Fruit fly (Drosophila melanogaster) whole organism, embryonic: ENCODE data around the gene CG17349.
A peak's percentile ranks its signal among the peaks of the same experiment; 100 is the strongest.

Experiments used
- B-H1 ChIP-seq: fragments of 200-800 bp; sonication (Bioruptor generic); IDR thresholded peaks from 3 replicates; pipeline ENCODE4 v1.3.6; 2022; ENCODE audit warnings: missing biosample characterization, missing genetic modification characterization
- C15 ChIP-seq: fragments of 200-800 bp; sonication (Bioruptor generic); IDR thresholded peaks from 3 replicates; pipeline ENCODE4 v1.3.6; 2022; ENCODE audit warnings: missing biosample characterization, missing genetic modification characterization
- CG1024 ChIP-seq: fragments of 200-800 bp; sonication (Bioruptor generic); IDR thresholded peaks from 2 replicates; pipeline ENCODE4 v1.3.6; 2022; ENCODE audit warnings: missing biosample characterization, missing genetic modification characterization
- CG10274 ChIP-seq: fragments of 200-800 bp; sonication (Bioruptor generic); optimal IDR thresholded peaks from 3 replicates; lab custom pipeline; 2017; ENCODE audit warnings: missing biosample characterization, mild to moderate bottlenecking, missing genetic modification characterization
- CG10321 ChIP-seq: fragments of 200-800 bp; sonication (Bioruptor generic); IDR thresholded peaks from 2 replicates; pipeline ENCODE4 v1.3.6; 2022; ENCODE audit warnings: missing biosample characterization, missing genetic modification characterization
- CG10431 ChIP-seq: fragments of 200-800 bp; sonication (Bioruptor generic); optimal IDR thresholded peaks from 3 replicates; lab custom pipeline; 2018; ENCODE audit warnings: missing biosample characterization, mild to moderate bottlenecking, missing genetic modification characterization
- CG11398 ChIP-seq: fragments of 200-800 bp; sonication (Bioruptor generic); optimal IDR thresholded peaks from 2 replicates; lab custom pipeline; 2016; ENCODE audit warnings: missing biosample characterization, missing genetic modification characterization
- CG12236 ChIP-seq: fragments of 200-800 bp; sonication (Bioruptor generic); optimal IDR thresholded peaks from 2 replicates; lab custom pipeline; 2016; ENCODE audit warnings: missing biosample characterization, missing genetic modification characterization
- CG13624 ChIP-seq: fragments of 200-800 bp; sonication (Bioruptor generic); optimal IDR thresholded peaks from 2 replicates; lab custom pipeline; 2016; ENCODE audit warnings: missing biosample characterization, missing genetic modification characterization
- CG14441 ChIP-seq: fragments of 200-800 bp; sonication (Bioruptor generic); IDR thresholded peaks from 2 replicates; pipeline ENCODE4 v1.3.6; 2022; ENCODE audit warnings: missing biosample characterization, missing genetic modification characterization
- CG17328 ChIP-seq: fragments of 200-800 bp; sonication (Bioruptor generic); IDR thresholded peaks from 2 replicates; pipeline ENCODE4 v1.3.6; 2022; ENCODE audit warnings: missing biosample characterization, missing genetic modification characterization
- CG17385 ChIP-seq: fragments of 200-800 bp; sonication (Bioruptor generic); optimal IDR thresholded peaks from 3 replicates; lab custom pipeline; 2018; ENCODE audit warnings: missing biosample characterization, mild to moderate bottlenecking, missing genetic modification characterization
- CG17612 ChIP-seq: fragments of 200-800 bp; sonication (Bioruptor generic); IDR thresholded peaks from 2 replicates; pipeline ENCODE4 v1.3.6; 2022; ENCODE audit warnings: missing biosample characterization, missing genetic modification characterization
- CG17802 ChIP-seq: fragments of 200-800 bp; sonication (Bioruptor generic); optimal IDR thresholded peaks from 2 replicates; lab custom pipeline; 2018; ENCODE audit warnings: missing biosample characterization, mild to moderate bottlenecking, missing genetic modification characterization, moderate library complexity
- CG17829 ChIP-seq: fragments of 200-800 bp; optimal IDR thresholded peaks from 2 replicates; lab custom pipeline; 2019; ENCODE audit warnings: missing biosample characterization, mild to moderate bottlenecking, missing genetic modification characterization, moderate library complexity
- CG1792 ChIP-seq: fragments of 200-800 bp; sonication (Bioruptor generic); optimal IDR thresholded peaks from 2 replicates; lab custom pipeline; 2016; ENCODE audit warnings: missing biosample characterization, missing genetic modification characterization
- CG1832 ChIP-seq: fragments of 200-800 bp; sonication (Bioruptor generic); optimal IDR thresholded peaks from 2 replicates; lab custom pipeline; 2017; ENCODE audit warnings: missing biosample characterization, mild to moderate bottlenecking, missing genetic modification characterization, inconsistent platforms
- CG30431 ChIP-seq: fragments of 200-800 bp; sonication (Bioruptor generic); optimal IDR thresholded peaks from 2 replicates; lab custom pipeline; 2017; ENCODE audit warnings: missing biosample characterization, missing genetic modification characterization
- CG31388 ChIP-seq: fragments of 200-800 bp; sonication (Bioruptor generic); optimal IDR thresholded peaks from 2 replicates; lab custom pipeline; 2016; ENCODE audit warnings: missing biosample characterization, missing genetic modification characterization
- CG31441 ChIP-seq: fragments of 200-800 bp; sonication (Bioruptor generic); IDR thresholded peaks from 2 replicates; pipeline ENCODE4 v1.3.6; 2022; ENCODE audit warnings: missing biosample characterization, missing genetic modification characterization
- CG34422 ChIP-seq: fragments of 200-800 bp; sonication (Bioruptor generic); IDR thresholded peaks from 3 replicates; pipeline ENCODE4 v1.3.6; 2022; ENCODE audit warnings: missing biosample characterization, missing genetic modification characterization
- CG3847 ChIP-seq: fragments of 200-800 bp; sonication (Bioruptor generic); IDR thresholded peaks from 2 replicates; pipeline ENCODE4 v1.3.6; 2022; ENCODE audit warnings: missing biosample characterization, missing genetic modification characterization
- CG6654 ChIP-seq: fragments of 200-800 bp; sonication (Bioruptor generic); optimal IDR thresholded peaks from 2 replicates; lab custom pipeline; 2017; ENCODE audit warnings: missing biosample characterization, mild to moderate bottlenecking, missing genetic modification characterization
- CG8924 ChIP-seq: fragments of 200-800 bp; optimal IDR thresholded peaks from 3 replicates; lab custom pipeline; 2019; ENCODE audit warnings: missing biosample characterization, mild to moderate bottlenecking, missing genetic modification characterization, moderate library complexity
- Camta ChIP-seq: fragments of 200-800 bp; sonication (Bioruptor generic); optimal IDR thresholded peaks from 2 replicates; lab custom pipeline; 2016; ENCODE audit warnings: missing biosample characterization, missing genetic modification characterization
- CoRest ChIP-seq: fragments of 200-800 bp; sonication (Bioruptor generic); optimal IDR thresholded peaks from 3 replicates; lab custom pipeline; 2018; ENCODE audit warnings: missing biosample characterization, mild to moderate bottlenecking, missing genetic modification characterization, moderate library complexity
- HLH3B ChIP-seq: fragments of 200-800 bp; sonication (Bioruptor generic); IDR thresholded peaks from 2 replicates; pipeline ENCODE4 v1.3.6; 2022; ENCODE audit warnings: missing biosample characterization, missing genetic modification characterization
- Neu2 ChIP-seq: fragments of 200-800 bp; sonication (Bioruptor generic); optimal IDR thresholded peaks from 3 replicates; lab custom pipeline; 2016; ENCODE audit warnings: missing biosample characterization, missing genetic modification characterization, borderline replicate concordance
- Ravus ChIP-seq: fragments of 200-800 bp; sonication (Bioruptor generic); IDR thresholded peaks from 2 replicates; pipeline ENCODE4 v1.3.6; 2022; ENCODE audit warnings: missing biosample characterization, missing genetic modification characterization
- Rfx ChIP-seq: fragments of 200-800 bp; sonication (Bioruptor generic); IDR thresholded peaks from 2 replicates; pipeline ENCODE4 v1.3.6; 2022; ENCODE audit warnings: missing biosample characterization, missing genetic modification characterization
- Six4 ChIP-seq: fragments of 200-800 bp; sonication (Bioruptor generic); optimal IDR thresholded peaks from 2 replicates; lab custom pipeline; 2016; ENCODE audit warnings: missing biosample characterization, missing genetic modification characterization
- Sry-β ChIP-seq: fragments of 200-800 bp; sonication (Bioruptor generic); optimal IDR thresholded peaks from 2 replicates; lab custom pipeline; 2018; ENCODE audit warnings: missing biosample characterization, mild to moderate bottlenecking, missing genetic modification characterization, moderate library complexity
- Stat92E ChIP-seq, 3 experiments: fragments of >200 bp in 2 of 3; fragments of 200-800 bp in 1 of 3; sonication (Bioruptor generic) in 1 of 3; optimal IDR thresholded peaks; 2 replicates each; lab custom pipeline; 2017 to 2019; ENCODE audit warnings: missing biosample characterization in 3 of 3, missing genetic modification characterization in 3 of 3, mild to moderate bottlenecking in 1 of 3, moderate library complexity in 1 of 3
- Xbp1 ChIP-seq: fragments of 200-800 bp; sonication (Bioruptor generic); optimal IDR thresholded peaks from 3 replicates; lab custom pipeline; 2016; ENCODE audit warnings: missing biosample characterization, mild to moderate bottlenecking, missing genetic modification characterization
- aop ChIP-seq: fragments of 200-800 bp; sonication (Bioruptor generic); IDR thresholded peaks from 2 replicates; pipeline ENCODE4 v1.3.6; 2022; ENCODE audit warnings: missing biosample characterization, missing genetic modification characterization
- ash1 ChIP-seq: fragments of 200-800 bp; sonication (Bioruptor generic); optimal IDR thresholded peaks from 2 replicates; lab custom pipeline; 2018; ENCODE audit warnings: missing biosample characterization, mild to moderate bottlenecking, missing genetic modification characterization
- btn ChIP-seq: fragments of 200-800 bp; sonication (Bioruptor generic); optimal IDR thresholded peaks from 2 replicates; lab custom pipeline; 2016; ENCODE audit warnings: missing biosample characterization, missing genetic modification characterization
- croc ChIP-seq: fragments of 200-800 bp; sonication (Bioruptor generic); conservative IDR thresholded peaks from 3 replicates; pipeline ENCODE4 v1.3.6; 2022; ENCODE audit warnings: missing biosample characterization, missing genetic modification characterization
- dimm ChIP-seq: fragments of 200-800 bp; sonication (Bioruptor generic); IDR thresholded peaks from 2 replicates; pipeline ENCODE4 v1.3.6; 2022; ENCODE audit warnings: missing biosample characterization, missing genetic modification characterization
- eyg ChIP-seq: fragments of 200-800 bp; sonication (Bioruptor generic); optimal IDR thresholded peaks from 3 replicates; lab custom pipeline; 2016; ENCODE audit warnings: missing biosample characterization, missing genetic modification characterization
- fd96Cb ChIP-seq: fragments of 200-800 bp; sonication (Bioruptor generic); optimal IDR thresholded peaks from 2 replicates; lab custom pipeline; 2018; ENCODE audit warnings: missing biosample characterization, mild to moderate bottlenecking, missing genetic modification characterization, moderate library complexity
- gsb-n ChIP-seq: fragments of 200-800 bp; sonication (Bioruptor generic); optimal IDR thresholded peaks from 3 replicates; lab custom pipeline; 2018; ENCODE audit warnings: missing biosample characterization, mild to moderate bottlenecking, missing genetic modification characterization
- lab ChIP-seq: fragments of 200-800 bp; sonication (Bioruptor generic); optimal IDR thresholded peaks from 3 replicates; lab custom pipeline; 2017; ENCODE audit warnings: missing biosample characterization, missing genetic modification characterization, mild to moderate bottlenecking, moderate library complexity, missing genetic modification reagents
- nerfin-1 ChIP-seq: fragments of 200-800 bp; sonication (Bioruptor generic); optimal IDR thresholded peaks from 3 replicates; lab custom pipeline; 2019; ENCODE audit warnings: missing biosample characterization, mild to moderate bottlenecking, missing genetic modification characterization, moderate library complexity
- pan ChIP-seq, 4 experiments: fragments of >200 bp in 3 of 4; fragments of 200-800 bp in 1 of 4; sonication (Bioruptor generic) in 1 of 4; optimal IDR thresholded peaks in 3 of 4; IDR thresholded peaks in 1 of 4; 2 replicates each; pipeline versions ENCODE4 v1.3.6 to Lab custom; 2017 to 2022; ENCODE audit warnings: missing biosample characterization in 2 of 4, missing genetic modification characterization in 2 of 4, mixed read lengths in 1 of 4
- pho ChIP-seq: fragments of 200-800 bp; sonication (Bioruptor generic); optimal IDR thresholded peaks from 2 replicates; lab custom pipeline; 2016; ENCODE audit warnings: missing biosample characterization, missing genetic modification characterization
- psq ChIP-seq: fragments of 200-800 bp; sonication (Bioruptor generic); optimal IDR thresholded peaks from 2 replicates; lab custom pipeline; 2017; ENCODE audit warnings: missing biosample characterization, missing genetic modification characterization
- sna ChIP-seq: fragments of 200-800 bp; sonication (Bioruptor generic); IDR thresholded peaks from 2 replicates; pipeline ENCODE4 v1.3.6; 2022; ENCODE audit warnings: missing biosample characterization, missing genetic modification characterization; ENCODE audit not compliant: partially characterized antibody
- vfl ChIP-seq: fragments of 200-800 bp; sonication (Bioruptor generic); optimal IDR thresholded peaks from 2 replicates; lab custom pipeline; 2016; ENCODE audit warnings: missing biosample characterization, missing genetic modification characterization
- vvl ChIP-seq: fragments of 200-800 bp; sonication (Bioruptor generic); IDR thresholded peaks from 2 replicates; pipeline ENCODE4 v1.3.6; 2022; ENCODE audit warnings: missing biosample characterization, missing genetic modification characterization
- wor ChIP-seq: fragments of 200-800 bp; sonication (Bioruptor generic); IDR thresholded peaks from 2 replicates; pipeline ENCODE4 v1.3.6; 2022; ENCODE audit warnings: missing biosample characterization, missing genetic modification characterization
- zfh1 ChIP-seq: fragments of 200-800 bp; sonication (Bioruptor generic); IDR thresholded peaks from 3 replicates; pipeline ENCODE4 v1.3.6; 2022; ENCODE audit warnings: missing biosample characterization, missing genetic modification characterization

The CG17349 gene

dm6 chr2L:19373809-19374208 lies 3.6 kb downstream of the CG17349 start (continued):
- TF ChIP-seq Six4 (GFP tag; lab: Kevin White, UChicago) (no peak), CG34422 (GFP tag; lab: Robert Waterston, UW) (no peak), eyg (GFP tag; lab: Kevin White, UChicago) (no peak), Camta (GFP tag; lab: Kevin White, UChicago) (no peak), Sry-β (no peak), CG1832 (GFP tag; lab: Kevin White, UChicago) (no peak), CG30431 (GFP tag; lab: Kevin White, UChicago) (no peak), CG11398 (GFP tag; lab: Kevin White, UChicago) (no peak), gsb-n (tag; lab: Kevin White, UChicago) (peak; percentile 49), zfh1 (GFP tag; lab: Robert Waterston, UW) (no peak), Neu2 (GFP tag; lab: Kevin White, UChicago) (no peak), dimm (GFP tag; lab: Robert Waterston, UW) (no peak), psq (GFP tag; lab: Kevin White, UChicago) (no peak), CG3847 (GFP tag; lab: Robert Waterston, UW) (no peak), Xbp1 (GFP tag; lab: Kevin White, UChicago) (peak; percentile 12), nerfin-1 (tag; lab: Kevin White, UChicago) (peak; percentile 44), CG10274 (GFP tag; lab: Kevin White, UChicago) (no peak), CG17328 (GFP tag; lab: Robert Waterston, UW) (no peak), CG17829 (tag; lab: Kevin White, UChicago) (peak; percentile 43), lab (peak; percentile 42), Stat92E (GFP tag; optimal IDR thresholded peaks at IDR 0.05; lab: Kevin White, UChicago) (peak in 1 of 3 experiments; percentile 32), CG1792 (GFP tag; lab: Kevin White, UChicago) (no peak), CG13624 (GFP tag; lab: Kevin White, UChicago) (no peak), CG6654 (no peak), btn (GFP tag; lab: Kevin White, UChicago) (no peak), pho (GFP tag; lab: Kevin White, UChicago) (no peak), CG17802 (tag; lab: Kevin White, UChicago) (no peak), pan (optimal IDR thresholded peaks at IDR 0.05; lab: Kevin White, UChicago) (no peak), pan (GFP tag; optimal IDR thresholded peaks at IDR 0.05 in 1 of 2, IDR thresholded peaks at IDR 0.05 in 1 of 2) (no peak), CG1024 (GFP tag; lab: Robert Waterston, UW) (no peak), HLH3B (GFP tag; lab: Robert Waterston, UW) (no peak), CoRest (tag; lab: Kevin White, UChicago) (peak; percentile 52), ash1 (no peak), fd96Cb (tag; lab: Kevin White, UChicago) (peak; percentile 42), B-H1 (GFP tag; lab: Robert Waterston, UW) (no peak), CG17385 (peak; percentile 8), Rfx (GFP tag; lab: Robert Waterston, UW) (no peak), CG8924 (tag; lab: Kevin White, UChicago) (peak; percentile 43), wor (GFP tag; lab: Robert Waterston, UW) (no peak), CG31388 (GFP tag; lab: Kevin White, UChicago) (no peak), vfl (GFP tag; lab: Kevin White, UChicago) (no peak), CG17612 (GFP tag; lab: Robert Waterston, UW) (no peak), sna (GFP tag; lab: Robert Waterston, UW) (no peak), croc (GFP tag; lab: Robert Waterston, UW) (0 out of 3 replicates have a peak, but pooled peaks have one; percentile 27), CG14441 (GFP tag; lab: Robert Waterston, UW) (no peak), aop (GFP tag; lab: Robert Waterston, UW) (no peak), Ravus (GFP tag; lab: Robert Waterston, UW) (no peak), CG31441 (GFP tag; lab: Robert Waterston, UW) (peak; percentile 65), CG10431 (no peak), vvl (GFP tag; lab: Robert Waterston, UW) (0 out of 2 replicates have a peak, but pooled peaks have one; percentile 16), CG12236 (GFP tag; lab: Kevin White, UChicago) (no peak), C15 (GFP tag; lab: Robert Waterston, UW) (no peak), CG10321 (no peak)
